Worm (Caenorhabditis elegans) whole organism, young adult: ENCODE results near the gene F29A7.8.

ENCODE experiments used
- B0019.2 ChIP-seq: fragments of 200-800 bp; sonication (Bioruptor generic); conservative IDR thresholded peaks from 2 replicates; pipeline ENCODE4 v1.3.6; 2022; ENCODE audit warnings: missing genetic modification reagents, missing genetic modification characterization, missing compliant biosample characterization
- C06A6.2 ChIP-seq: fragments of 200-800 bp; sonication (Bioruptor generic); conservative IDR thresholded peaks from 2 replicates; pipeline ENCODE4 v1.3.6; 2022; ENCODE audit warnings: missing genetic modification characterization, missing compliant biosample characterization
- F37B4.10 ChIP-seq: fragments of 200-800 bp; sonication (Bioruptor generic); IDR thresholded peaks from 2 replicates; pipeline ENCODE4 v1.3.6; 2022; ENCODE audit warnings: missing genetic modification characterization, missing compliant biosample characterization
- F55B11.4 ChIP-seq: sonication (generic microtip); optimal IDR thresholded peaks from 2 replicates; lab custom pipeline; 2016; ENCODE audit warnings: missing compliant biosample characterization, missing genetic modification characterization, borderline replicate concordance; ENCODE audit not compliant: insufficient read depth
- T07F8.4 ChIP-seq: sonication (generic microtip); optimal IDR thresholded peaks from 2 replicates; lab custom pipeline; 2016; ENCODE audit warnings: mild to moderate bottlenecking, missing genetic modification characterization, moderate library complexity, missing compliant biosample characterization
- T26A5.8 ChIP-seq: sonication (generic microtip); optimal IDR thresholded peaks from 2 replicates; lab custom pipeline; 2016; ENCODE audit warnings: missing genetic modification characterization, missing compliant biosample characterization
- Y79H2A.3 ChIP-seq: fragments of 200-800 bp; sonication (Bioruptor generic); conservative IDR thresholded peaks from 2 replicates; pipeline ENCODE4 v1.3.6; 2022; ENCODE audit warnings: missing genetic modification reagents, missing genetic modification characterization, missing compliant biosample characterization
- aptf-3 ChIP-seq: fragments of 200-800 bp; sonication (Bioruptor generic); IDR thresholded peaks from 2 replicates; pipeline ENCODE4 v1.3.6; 2022; ENCODE audit warnings: missing genetic modification characterization, missing compliant biosample characterization
- attf-5 ChIP-seq: fragments of 200-800 bp; sonication (Bioruptor generic); optimal IDR thresholded peaks from 2 replicates; lab custom pipeline; 2018; ENCODE audit warnings: mild to moderate bottlenecking, missing genetic modification characterization, missing compliant biosample characterization
- attf-6 ChIP-seq: fragments of 200-800 bp; sonication (Bioruptor generic); IDR thresholded peaks from 2 replicates; pipeline ENCODE4 v1.3.6; 2022; ENCODE audit warnings: missing genetic modification reagents, missing genetic modification characterization, missing compliant biosample characterization
- ceh-27 ChIP-seq: fragments of 200-800 bp; sonication (Bioruptor generic); optimal IDR thresholded peaks from 2 replicates; lab custom pipeline; 2018; ENCODE audit warnings: mild to moderate bottlenecking, missing genetic modification characterization, moderate library complexity, missing compliant biosample characterization
- dox-1 ChIP-seq: fragments of 200-800 bp; sonication (Bioruptor generic); IDR thresholded peaks from 2 replicates; pipeline ENCODE4 v1.3.6; 2022; ENCODE audit warnings: missing genetic modification reagents, missing genetic modification characterization, missing compliant biosample characterization
- dpff-1 ChIP-seq: sonication (generic microtip); optimal IDR thresholded peaks from 2 replicates; lab custom pipeline; 2017; ENCODE audit warnings: mild to moderate bottlenecking, missing genetic modification characterization, missing compliant biosample characterization
- egl-44 ChIP-seq: fragments of 200-800 bp; sonication (Bioruptor generic); IDR thresholded peaks from 2 replicates; pipeline ENCODE4 v1.3.6; 2022; ENCODE audit warnings: missing genetic modification reagents, missing genetic modification characterization, missing compliant biosample characterization
- ekl-4 ChIP-seq: fragments of 200-800 bp; sonication (Bioruptor generic); IDR thresholded peaks from 2 replicates; pipeline ENCODE4 v1.3.6; 2022; ENCODE audit warnings: missing genetic modification reagents, missing genetic modification characterization, missing compliant biosample characterization
- hlh-26 ChIP-seq: fragments of 200-800 bp; sonication (Bioruptor generic); conservative IDR thresholded peaks from 2 replicates; pipeline ENCODE4 v1.3.6; 2022; ENCODE audit warnings: missing genetic modification reagents, missing genetic modification characterization, missing compliant biosample characterization
- let-607 ChIP-seq, 2 experiments: fragments of 200-800 bp in 1 of 2; sonication (Bioruptor generic) in 1 of 2; sonication (generic microtip) in 1 of 2; optimal IDR thresholded peaks; 2 replicates each; lab custom pipeline; 2016 to 2018; ENCODE audit warnings: mild to moderate bottlenecking in 2 of 2, missing compliant biosample characterization in 2 of 2, missing genetic modification characterization in 2 of 2, moderate library complexity in 2 of 2, missing genotype in 1 of 2
- lin-26 ChIP-seq: fragments of 200-800 bp; sonication (Bioruptor generic); IDR thresholded peaks from 2 replicates; pipeline ENCODE4 v1.3.6; 2022; ENCODE audit warnings: missing genetic modification reagents, missing genetic modification characterization, missing compliant biosample characterization
- lin-40 ChIP-seq: sonication (generic microtip); optimal IDR thresholded peaks from 2 replicates; lab custom pipeline; 2016; ENCODE audit warnings: missing genetic modification characterization, mild to moderate bottlenecking, missing compliant biosample characterization, missing genotype, missing genetic modification reagents
- lin-54 ChIP-seq: fragments of 200-800 bp; sonication (Bioruptor generic); optimal IDR thresholded peaks from 2 replicates; lab custom pipeline; 2018; ENCODE audit warnings: mild to moderate bottlenecking, missing genetic modification characterization, missing compliant biosample characterization
- madf-10 ChIP-seq: sonication (generic microtip); optimal IDR thresholded peaks from 2 replicates; lab custom pipeline; 2016; ENCODE audit warnings: mild to moderate bottlenecking, missing genetic modification characterization, missing compliant biosample characterization
- madf-8 ChIP-seq: fragments of 200-800 bp; sonication (Bioruptor generic); conservative IDR thresholded peaks from 2 replicates; pipeline ENCODE4 v1.3.6; 2022; ENCODE audit warnings: missing genetic modification reagents, missing genetic modification characterization, missing compliant biosample characterization
- mcd-1 ChIP-seq: fragments of 200-800 bp; sonication (Bioruptor generic); IDR thresholded peaks from 2 replicates; pipeline ENCODE4 v1.3.6; 2022; ENCODE audit warnings: missing genetic modification reagents, missing genetic modification characterization, missing compliant biosample characterization
- mes-4 ChIP-seq: sonication (generic microtip); optimal IDR thresholded peaks from 2 replicates; lab custom pipeline; 2016; ENCODE audit warnings: missing genotype, missing genetic modification characterization, missing compliant biosample characterization
- mxl-1 ChIP-seq: sonication (generic microtip); optimal IDR thresholded peaks from 2 replicates; lab custom pipeline; 2016; ENCODE audit warnings: missing genetic modification characterization, missing compliant biosample characterization
- nfyb-1 ChIP-seq: fragments of 200-800 bp; sonication (Bioruptor generic); IDR thresholded peaks from 2 replicates; pipeline ENCODE4 v1.3.6; 2022; ENCODE audit warnings: missing genetic modification reagents, missing genetic modification characterization, missing compliant biosample characterization
- nhr-120 ChIP-seq: fragments of 200-800 bp; sonication (Bioruptor generic); IDR thresholded peaks from 2 replicates; pipeline ENCODE4 v1.3.6; 2022; ENCODE audit warnings: missing genetic modification characterization, missing compliant biosample characterization
- pha-4 ChIP-seq: fragments of 150-350 bp; sonication (generic microtip); optimal IDR thresholded peaks from 2 replicates; lab custom pipeline; 2014; ENCODE audit warnings: missing biosample characterization, missing genetic modification reagents, missing genetic modification characterization
- repo-1 ChIP-seq: sonication (generic microtip); optimal IDR thresholded peaks from 2 replicates; lab custom pipeline; 2017; ENCODE audit warnings: mild to moderate bottlenecking, missing genetic modification characterization, missing compliant biosample characterization
- sea-2 ChIP-seq: fragments of 200-800 bp; sonication (Bioruptor generic); IDR thresholded peaks from 2 replicates; pipeline ENCODE4 v1.3.6; 2022; ENCODE audit warnings: missing genetic modification characterization, missing compliant biosample characterization
- snpc-1.1 ChIP-seq: sonication (generic microtip); optimal IDR thresholded peaks from 2 replicates; lab custom pipeline; 2017; ENCODE audit warnings: missing genetic modification characterization, mild to moderate bottlenecking, missing compliant biosample characterization, antibody characterized with exemption, moderate library complexity, missing genotype, missing genetic modification reagents; ENCODE audit not compliant: insufficient read depth
- snpc-4 ChIP-seq, 5 experiments: fragments of 150-350 bp in 1 of 5; sonication (generic microtip) in 4 of 5; optimal IDR thresholded peaks; 2 replicates each; lab custom pipeline; 2014 to 2018; ENCODE audit warnings: missing genetic modification characterization in 5 of 5, missing biosample characterization in 3 of 5, antibody characterized with exemption in 2 of 5, mild to moderate bottlenecking in 2 of 5, missing compliant biosample characterization in 2 of 5, missing genotype in 2 of 5, moderate library complexity in 2 of 5, missing genetic modification reagents in 1 of 5
- ztf-18 ChIP-seq: sonication (generic microtip); optimal IDR thresholded peaks from 2 replicates; lab custom pipeline; 2016; ENCODE audit warnings: missing genotype, mild to moderate bottlenecking, missing genetic modification characterization, missing compliant biosample characterization
- ztf-22 ChIP-seq: fragments of 200-800 bp; sonication (Bioruptor generic); optimal IDR thresholded peaks from 2 replicates; lab custom pipeline; 2018; ENCODE audit warnings: mild to moderate bottlenecking, missing genetic modification characterization, moderate library complexity, missing compliant biosample characterization

The F29A7.8 gene

ce11 chrII:2777846-2778245, 20.0 kb upstream of the F29A7.8 start, which contains the start of gene F08D12.4:
TSS of gene F08D12.4 (plus strand) at chrII:2778146.
- TF ChIP-seq snpc-4 (GFP tag; optimal IDR thresholded peaks at IDR 0.05; lab: Kevin White, UChicago) = no peak
- no peak for TF ChIP-seq snpc-4 (tag; optimal IDR thresholded peaks at IDR 0.05; lab: Kevin White, UChicago)
- TF ChIP-seq F37B4.10 (GFP tag; lab: Robert Waterston, UW) = no peak
- TF ChIP-seq attf-5 (GFP tag; lab: Kevin White, UChicago) = no peak

- TF ChIP-seq ceh-27 (GFP tag; lab: Kevin White, UChicago) (no peak), dpff-1 (no peak), mcd-1 (GFP tag; lab: Robert Waterston, UW) (no peak), lin-54 (GFP tag; lab: Kevin White, UChicago) (no peak), ekl-4 (GFP tag; lab: Robert Waterston, UW) (no peak), ztf-22 (no peak), hlh-26 (GFP tag; lab: Robert Waterston, UW) (no peak), T07F8.4 (tag; lab: Kevin White, UChicago) (no peak), lin-40 (no peak), ztf-18 (tag; lab: Kevin White, UChicago) (no peak), mes-4 (tag; lab: Kevin White, UChicago) (no peak), T26A5.8 (tag; lab: Kevin White, UChicago) (no peak), let-607 (tag; optimal IDR thresholded peaks at IDR 0.05; lab: Kevin White, UChicago) (no peak), repo-1 (tag; lab: Kevin White, UChicago) (no peak), madf-8 (GFP tag; lab: Robert Waterston, UW) (no peak), attf-5 (GFP tag; lab: Kevin White, UChicago) (no peak), sea-2 (GFP tag; lab: Robert Waterston, UW) (no peak), Y79H2A.3 (no peak)
Observed at ce11 chrII:2774904-2775303, 17.1 kb upstream of the F29A7.8 start, which contains the start of gene fbxb-111. TSS of gene fbxb-111 (minus strand) at chrII:2775004.

- TF ChIP-seq C06A6.2 (GFP tag; lab: Robert Waterston, UW) (no peak), attf-6 (GFP tag; lab: Robert Waterston, UW) (no peak), snpc-4 (GFP tag; optimal IDR thresholded peaks at IDR 0.05; lab: Kevin White, UChicago) (no peak), snpc-4 (tag; optimal IDR thresholded peaks at IDR 0.05; lab: Kevin White, UChicago) (no peak), nhr-120 (GFP tag; lab: Robert Waterston, UW) (no peak), pha-4 (tag; lab: Kevin White, UChicago) (no peak), aptf-3 (GFP tag; lab: Robert Waterston, UW) (no peak)
- TF ChIP-seq, all 124 proteins: peak for 0
Observed at ce11 chrII:2773534-2773933, 15.7 kb upstream of the F29A7.8 start, which contains the start of gene sdz-9. TSS of gene sdz-9 (minus strand) at chrII:2773634.

ce11 chrII:2772166-2772565, 14.3 kb upstream of the F29A7.8 start, which contains the start of gene sdz-10:
TSS of gene sdz-10 (minus strand) at chrII:2772266.
- TF ChIP-seq snpc-1.1 (no peak), B0019.2 (GFP tag; lab: Robert Waterston, UW) (no peak), sea-2 (GFP tag; lab: Robert Waterston, UW) (no peak), madf-10 (tag; lab: Kevin White, UChicago) (no peak)
- TF ChIP-seq, all 124 proteins: peak for 0

- no peak for TF ChIP-seq ztf-22
- no peak for TF ChIP-seq lin-26
- TF ChIP-seq Y79H2A.3 = no peak
- TF ChIP-seq repo-1 (tag; lab: Kevin White, UChicago) = no peak
- no peak for TF ChIP-seq dox-1 (GFP tag; lab: Robert Waterston, UW)
- TF ChIP-seq F55B11.4 = no peak
- no peak for TF ChIP-seq snpc-1.1
- TF ChIP-seq T26A5.8 (tag; lab: Kevin White, UChicago) = no peak
- no peak for TF ChIP-seq egl-44 (GFP tag; lab: Robert Waterston, UW)
- TF ChIP-seq nfyb-1 (GFP tag; lab: Robert Waterston, UW) = no peak
- TF ChIP-seq mxl-1 (tag; lab: Kevin White, UChicago) = no peak
Observed at ce11 chrII:2770788-2771187, 12.9 kb upstream of the F29A7.8 start, which contains the start of gene fbxb-105. TSS of gene fbxb-105 (minus strand) at chrII:2770888.
